Worm (Caenorhabditis elegans) whole organism, mixed stage, embryonic: ENCODE results near the gene par-2.

ENCODE experiments used
- elt-1 ChIP-seq: sonication (generic microtip); optimal IDR thresholded peaks from 2 replicates; lab custom pipeline; 2017; ENCODE audit warnings: missing genetic modification characterization, mild to moderate bottlenecking, missing compliant biosample characterization, antibody characterized with exemption, moderate library complexity, borderline replicate concordance; ENCODE audit not compliant: insufficient read depth
- elt-3 ChIP-seq: fragments of 150-350 bp; optimal IDR thresholded peaks from 2 replicates; lab custom pipeline; 2014; ENCODE audit warnings: missing biosample characterization, missing genetic modification characterization
- lin-13 ChIP-seq: fragments of 150-350 bp; optimal IDR thresholded peaks from 2 replicates; lab custom pipeline; 2014; ENCODE audit warnings: missing biosample characterization, missing genetic modification characterization
- lin-32 ChIP-seq: fragments of 200-800 bp; sonication (Bioruptor generic); optimal IDR thresholded peaks from 2 replicates; lab custom pipeline; 2018; ENCODE audit warnings: mild to moderate bottlenecking, missing genetic modification characterization, missing compliant biosample characterization
- nhr-76 ChIP-seq: sonication (generic microtip); optimal IDR thresholded peaks from 2 replicates; lab custom pipeline; 2017; ENCODE audit warnings: missing biosample characterization, missing genetic modification characterization
- snpc-4 ChIP-seq: fragments of 150-350 bp; optimal IDR thresholded peaks from 2 replicates; lab custom pipeline; 2014; ENCODE audit warnings: missing biosample characterization, missing genetic modification characterization
- sptf-1 ChIP-seq: sonication (generic microtip); optimal IDR thresholded peaks from 2 replicates; lab custom pipeline; 2017; ENCODE audit warnings: mild to moderate bottlenecking, missing genetic modification characterization, moderate library complexity, missing compliant biosample characterization
- unc-39 ChIP-seq: fragments of 150-350 bp; optimal IDR thresholded peaks from 2 replicates; lab custom pipeline; 2014; ENCODE audit warnings: missing biosample characterization, missing genetic modification characterization
- ztf-11 ChIP-seq: fragments of 150-350 bp; optimal IDR thresholded peaks from 2 replicates; lab custom pipeline; 2014; ENCODE audit warnings: missing biosample characterization, missing genetic modification characterization

DNA sequence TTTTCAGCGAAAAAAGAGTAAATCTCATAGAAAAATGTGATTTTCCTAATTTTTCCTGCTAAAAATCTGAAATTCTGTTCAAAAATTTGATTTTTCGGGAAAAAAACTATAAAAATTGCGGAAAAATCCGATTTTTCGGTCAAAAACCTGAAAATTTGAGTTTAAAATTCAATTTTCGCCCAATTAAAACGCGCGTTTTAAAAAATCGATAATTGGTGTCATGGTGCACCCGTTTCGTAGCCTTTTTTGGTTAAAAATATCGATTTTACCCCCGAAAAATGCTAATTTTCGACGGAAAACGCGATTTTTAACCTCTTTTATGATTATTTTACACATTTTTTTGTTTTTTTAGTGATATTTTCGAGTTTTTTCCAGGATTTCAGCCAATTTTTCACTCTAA lies 3.8 kb downstream of the par-2 start:
- TF ChIP-seq lin-13 (tag; lab: Kevin White, UChicago): no peak
- TF ChIP-seq elt-1 (tag; lab: Kevin White, UChicago): no peak
- no peak for TF ChIP-seq nhr-76 (tag; lab: Kevin White, UChicago)
- TF ChIP-seq unc-39: no peak
- TF ChIP-seq snpc-4 (tag; lab: Kevin White, UChicago): no peak
- no peak for TF ChIP-seq ztf-11 (tag; lab: Kevin White, UChicago)
- TF ChIP-seq sptf-1: no peak
- no peak for TF ChIP-seq lin-32 (GFP tag; lab: Kevin White, UChicago)
- TF ChIP-seq elt-3 (tag; lab: Kevin White, UChicago): no peak
